Worm (Caenorhabditis elegans) whole organism, L1 larva: Measurements from ENCODE around the gene fbxb-75.

ENCODE experiments used
- ces-1 ChIP-seq: fragments of 150-350 bp; optimal IDR thresholded peaks from 2 replicates; lab custom pipeline; 2014; ENCODE audit warnings: missing biosample characterization, missing genetic modification reagents, missing genetic modification characterization
- mdl-1 ChIP-seq, 2 experiments: fragments of 150-350 bp; optimal IDR thresholded peaks; 2 replicates each; lab custom pipeline; 2014 to 2017; ENCODE audit warnings: missing biosample characterization in 2 of 2, missing genetic modification characterization in 2 of 2, inconsistent platforms in 1 of 2
- sptf-1 ChIP-seq: fragments of 150-350 bp; optimal IDR thresholded peaks from 2 replicates; lab custom pipeline; 2014; ENCODE audit warnings: missing biosample characterization, missing genetic modification characterization
- unc-62 ChIP-seq: fragments of 150-350 bp; optimal IDR thresholded peaks from 2 replicates; lab custom pipeline; 2014; ENCODE audit warnings: missing biosample characterization, missing genetic modification reagents, missing genetic modification characterization

DNA sequence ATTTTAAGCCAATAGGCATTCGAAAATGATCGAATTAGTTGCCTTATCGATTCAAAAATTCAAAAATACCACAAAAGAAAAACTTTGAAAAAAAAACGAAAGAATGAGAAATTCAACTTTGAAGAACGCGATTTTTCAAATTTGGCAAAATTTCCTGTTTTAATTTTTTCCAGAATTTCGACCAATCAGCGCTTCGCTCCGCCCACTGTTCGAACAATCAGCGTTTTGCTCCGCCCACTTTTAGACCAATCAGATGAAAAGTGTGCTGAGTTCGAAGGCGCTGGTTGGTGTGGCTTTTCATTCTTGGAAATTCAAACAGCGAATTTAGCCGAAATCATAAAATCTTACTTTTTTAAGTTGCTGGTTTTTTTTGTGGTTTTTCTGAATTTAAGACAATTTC, 43.4 kb downstream of the fbxb-75 start:
- TF ChIP-seq unc-62 (GFP tag; lab: Kevin White, UChicago) (no peak), sptf-1 (tag; lab: Kevin White, UChicago) (no peak), mdl-1 (tag; optimal IDR thresholded peaks at IDR 0.05; lab: Kevin White, UChicago) (no peak), ces-1 (GFP tag; lab: Kevin White, UChicago) (no peak)
